Fruit fly (Drosophila melanogaster) whole organism, adult: ENCODE measurements around the gene CG1812.
A peak's percentile ranks its signal among the peaks of the same experiment; 100 is the strongest.

Source experiments
- CG5204 ChIP-seq: fragments of 200-800 bp; sonication (Bioruptor generic); optimal IDR thresholded peaks from 2 replicates; lab custom pipeline; 2016; ENCODE audit warnings: missing biosample characterization, missing genetic modification characterization
- CG7101 ChIP-seq: fragments of 200-800 bp; sonication (Bioruptor generic); optimal IDR thresholded peaks from 2 replicates; lab custom pipeline; 2018; ENCODE audit warnings: missing biosample characterization, mild to moderate bottlenecking, missing genetic modification characterization, moderate library complexity
- Mnt ChIP-seq: fragments of 200-800 bp; sonication (Bioruptor generic); optimal IDR thresholded peaks from 2 replicates; lab custom pipeline; 2016; ENCODE audit warnings: missing biosample characterization, mild to moderate bottlenecking, missing genetic modification characterization
- cic ChIP-seq: fragments of 200-800 bp; sonication (Bioruptor generic); optimal IDR thresholded peaks from 2 replicates; lab custom pipeline; 2017; ENCODE audit warnings: missing biosample characterization, mild to moderate bottlenecking, missing genetic modification characterization, moderate library complexity
- kay ChIP-seq: fragments of 200-800 bp; sonication (Bioruptor generic); peaks from one replicate; lab custom pipeline; 2016; ENCODE audit warnings: missing biosample characterization, missing genetic modification characterization, borderline replicate concordance
- pad ChIP-seq: fragments of 200-800 bp; sonication (Bioruptor generic); optimal IDR thresholded peaks from 3 replicates; lab custom pipeline; 2017; ENCODE audit warnings: missing biosample characterization, missing genetic modification characterization, mild to moderate bottlenecking, moderate library complexity, missing genetic modification reagents

dm6 chrX:20524754-20525236 lies 13.5 kb downstream of the CG1812 start, which contains the start of gene Tak1:
- TF ChIP-seq CG7101, result peak; percentile 42
- no peak for TF ChIP-seq cic (GFP tag; lab: Kevin White, UChicago)
- TF ChIP-seq kay (GFP tag; lab: Kevin White, UChicago), result no peak
- peak; percentile 22 for TF ChIP-seq Mnt (GFP tag; lab: Kevin White, UChicago)
- peak; percentile 55 for TF ChIP-seq pad (GFP tag; lab: Kevin White, UChicago)
- TF ChIP-seq CG5204 (GFP tag; lab: Kevin White, UChicago), result no peak
